Fruit fly (Drosophila melanogaster) Kc167 (cell line): ENCODE data around the gene Rbfox1.

Experiments
- Myc ChIP-seq: fragments of >200 bp; optimal IDR thresholded peaks from 2 replicates; lab custom pipeline; 2017; ENCODE audit warnings: missing external identifiers
- Sin3A ChIP-seq: fragments of >200 bp; optimal IDR thresholded peaks from 2 replicates; lab custom pipeline; 2018; ENCODE audit warnings: missing external identifiers
- h ChIP-seq: fragments of >200 bp; optimal IDR thresholded peaks from 3 replicates; lab custom pipeline; 2018; ENCODE audit warnings: missing external identifiers
- insv ChIP-seq: fragments of >200 bp; optimal IDR thresholded peaks from 3 replicates; lab custom pipeline; 2018; ENCODE audit warnings: missing external identifiers
- psq ChIP-seq: fragments of >200 bp; optimal IDR thresholded peaks from 2 replicates; lab custom pipeline; 2017; ENCODE audit warnings: missing external identifiers
- ttk ChIP-seq: sonication (Bioruptor generic); optimal IDR thresholded peaks from 2 replicates; lab custom pipeline; 2017; ENCODE audit warnings: missing external identifiers

The Rbfox1 gene

DNA sequence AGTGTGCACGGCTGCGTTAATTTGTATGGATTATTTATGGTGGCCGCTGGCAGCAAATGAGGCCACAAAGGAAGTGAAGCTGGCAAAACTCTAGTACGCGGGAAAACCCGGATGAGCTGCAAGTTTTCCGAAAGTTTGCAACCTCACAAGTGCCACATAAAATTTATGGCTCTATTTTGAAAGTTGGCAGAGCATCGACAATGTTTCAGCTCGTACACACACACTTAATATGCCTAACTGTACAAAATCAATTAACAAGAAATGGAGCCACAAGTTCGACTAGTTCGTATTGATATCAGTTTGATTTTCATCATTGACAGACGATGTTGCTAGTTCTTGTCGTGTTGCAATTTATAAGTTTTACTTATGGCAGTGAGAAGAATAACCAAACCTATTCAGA is 3.0 kb upstream of the Rbfox1 start, which contains the start of gene CG46430:
TSS of gene CG46430 (plus strand) at position 301 of the 400 bp plus-strand sequence.
- TF ChIP-seq Myc (lab: Kevin White, UChicago) = no peak
- no peak for TF ChIP-seq Sin3A (lab: Kevin White, UChicago)
- no peak for TF ChIP-seq h
- no peak for TF ChIP-seq ttk (lab: Kevin White, UChicago)
- no peak for TF ChIP-seq psq
- TF ChIP-seq insv (lab: Kevin White, UChicago) = no peak

DNA sequence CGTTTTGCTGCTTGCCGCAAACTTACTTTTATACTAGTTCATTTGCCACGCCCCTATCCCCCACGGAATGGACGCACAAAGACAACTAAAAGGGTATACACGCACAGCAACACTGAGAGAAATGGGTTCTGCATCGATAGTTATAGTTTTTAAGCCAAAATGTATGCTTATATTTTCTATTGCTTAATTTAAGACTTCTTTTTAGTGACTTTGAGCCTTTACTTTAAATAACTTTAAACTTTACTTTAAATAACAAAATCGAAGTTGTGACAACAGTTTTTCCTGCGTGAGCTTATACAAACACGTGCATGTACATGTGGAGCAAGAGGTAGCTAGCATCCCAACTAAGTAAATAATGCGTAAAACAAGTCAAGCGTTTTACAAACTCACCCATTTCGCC is 1.3 kb downstream of the Rbfox1 start:
- TF ChIP-seq insv (lab: Kevin White, UChicago) (no peak), Myc (lab: Kevin White, UChicago) (no peak), ttk (lab: Kevin White, UChicago) (no peak), Sin3A (lab: Kevin White, UChicago) (no peak), psq (no peak), h (no peak)

DNA sequence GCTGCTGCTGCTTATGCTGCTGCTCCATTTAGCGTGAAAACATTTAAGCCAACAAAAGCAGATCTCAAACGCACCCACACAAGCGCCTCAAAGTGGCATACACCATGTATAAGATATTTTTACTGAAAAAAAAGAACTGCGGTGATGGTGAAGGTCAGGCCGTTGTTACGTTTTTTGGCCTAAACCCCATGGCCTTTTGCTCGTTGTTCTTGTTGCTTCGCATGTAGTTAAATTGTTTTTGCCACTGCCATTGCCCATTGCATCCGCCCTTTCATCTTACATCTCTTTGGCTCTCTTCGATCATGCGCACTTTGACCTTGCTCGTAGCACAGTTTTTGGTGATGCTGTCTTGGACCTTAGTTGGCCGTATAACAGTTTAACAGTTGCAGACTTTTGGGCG is 4.3 kb downstream of the Rbfox1 start:
- TF ChIP-seq psq (no peak), insv (lab: Kevin White, UChicago) (no peak), Myc (lab: Kevin White, UChicago) (no peak), ttk (lab: Kevin White, UChicago) (no peak), h (no peak), Sin3A (lab: Kevin White, UChicago) (no peak)

DNA sequence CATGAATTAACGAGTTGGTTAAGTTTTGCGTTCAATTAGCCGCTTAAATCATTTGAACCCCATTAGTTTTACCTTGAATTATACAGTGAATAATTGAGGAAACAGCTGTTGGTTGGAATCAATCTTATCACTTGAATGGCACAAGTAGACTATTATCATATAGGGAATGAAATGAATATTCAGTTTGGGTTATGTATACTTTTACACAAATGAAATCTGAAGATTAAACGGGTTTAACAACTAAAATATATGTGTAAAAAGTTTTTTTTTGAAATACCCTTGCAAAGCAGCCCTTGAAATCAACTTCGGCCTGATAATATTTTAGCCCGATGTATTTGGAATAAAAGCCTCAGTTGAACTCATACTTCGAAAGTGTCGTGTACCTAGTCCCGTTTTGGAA is 9.3 kb downstream of the Rbfox1 start, which contains the start of gene S-Lap4:
TSS of gene S-Lap4 (plus strand) at position 301 of the 400 bp plus-strand sequence.
- TF ChIP-seq Myc (lab: Kevin White, UChicago) (no peak), h (no peak), ttk (lab: Kevin White, UChicago) (no peak), Sin3A (lab: Kevin White, UChicago) (no peak), insv (lab: Kevin White, UChicago) (no peak), psq (no peak)

DNA sequence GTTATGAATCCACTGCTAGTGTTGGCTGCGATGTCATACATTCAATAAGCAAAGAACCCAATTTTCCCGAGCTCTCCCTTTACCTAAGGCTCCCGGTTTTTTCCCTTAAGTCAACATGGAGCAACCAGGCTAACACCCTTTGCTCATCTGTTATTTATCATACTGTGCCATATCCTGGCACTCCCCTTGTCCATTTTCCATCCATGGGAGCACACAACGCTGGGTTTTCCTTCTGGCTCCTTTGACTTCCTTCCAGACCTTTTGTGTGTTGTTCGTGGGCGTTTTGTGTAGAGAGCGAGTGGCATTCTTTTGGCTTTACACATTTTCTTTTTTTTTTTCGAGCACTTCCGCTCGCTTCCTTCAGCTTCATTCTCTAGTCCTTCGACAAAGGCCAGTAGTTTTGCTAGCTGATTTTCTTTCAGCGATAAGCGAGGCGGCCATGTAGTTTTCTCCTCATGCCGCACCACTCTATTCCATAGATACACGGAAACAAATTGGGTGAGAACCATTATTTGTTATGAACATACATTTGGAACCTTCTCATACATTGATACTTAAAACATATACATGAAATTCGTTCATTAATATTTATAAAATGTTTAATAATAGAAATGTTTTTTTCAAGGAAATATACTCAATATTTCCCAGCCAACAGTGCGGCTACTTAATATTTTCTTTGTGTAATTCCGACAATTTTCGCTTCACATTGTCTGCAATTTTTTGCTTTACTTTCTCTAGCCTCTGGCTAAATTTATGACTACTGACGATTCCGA is 14.9 kb downstream of the Rbfox1 start:
- no peak for TF ChIP-seq insv (lab: Kevin White, UChicago)

DNA sequence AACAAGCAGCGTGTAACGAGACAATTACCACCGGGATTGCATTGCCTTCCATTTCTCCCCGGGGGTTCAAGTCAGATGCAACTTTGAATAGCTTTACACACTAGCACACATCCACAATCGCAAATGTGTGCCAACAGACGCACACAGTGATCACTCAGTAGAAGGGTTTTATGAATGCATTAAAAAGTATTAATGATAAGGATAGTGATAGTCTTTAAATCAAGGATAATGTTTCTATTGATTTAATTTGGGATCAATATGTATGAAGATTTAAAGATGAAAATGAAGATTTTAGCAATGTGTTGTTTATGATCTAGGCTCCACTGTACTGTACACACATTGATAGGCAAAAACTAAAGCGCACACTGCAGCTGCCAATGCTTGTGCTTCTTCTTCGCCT is 23.4 kb downstream of the Rbfox1 start:
- TF ChIP-seq Sin3A (lab: Kevin White, UChicago) (no peak), ttk (lab: Kevin White, UChicago) (no peak), insv (lab: Kevin White, UChicago) (no peak), psq (no peak), h (no peak), Myc (lab: Kevin White, UChicago) (no peak)

DNA sequence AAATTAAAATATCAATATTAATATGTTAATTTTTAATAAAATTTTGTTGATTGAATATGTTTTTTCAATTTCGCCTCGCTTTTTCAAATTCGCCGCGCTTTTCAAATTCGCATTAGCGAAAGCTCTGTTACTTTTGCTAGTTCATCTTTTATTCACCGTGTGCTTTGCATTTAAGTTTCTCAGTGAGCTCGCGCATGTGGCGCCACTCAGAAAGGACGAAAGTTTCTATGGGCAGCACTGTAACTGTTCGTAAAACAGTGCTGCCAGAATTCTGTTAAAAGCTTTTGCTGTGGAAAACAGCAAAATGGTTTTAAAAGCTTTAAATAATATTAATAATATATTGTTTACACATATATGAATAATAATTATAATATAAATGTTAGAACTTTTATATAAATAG is 26.8 kb downstream of the Rbfox1 start:
- TF ChIP-seq psq = no peak
- no peak for TF ChIP-seq Sin3A (lab: Kevin White, UChicago)
- TF ChIP-seq Myc (lab: Kevin White, UChicago) = no peak

DNA sequence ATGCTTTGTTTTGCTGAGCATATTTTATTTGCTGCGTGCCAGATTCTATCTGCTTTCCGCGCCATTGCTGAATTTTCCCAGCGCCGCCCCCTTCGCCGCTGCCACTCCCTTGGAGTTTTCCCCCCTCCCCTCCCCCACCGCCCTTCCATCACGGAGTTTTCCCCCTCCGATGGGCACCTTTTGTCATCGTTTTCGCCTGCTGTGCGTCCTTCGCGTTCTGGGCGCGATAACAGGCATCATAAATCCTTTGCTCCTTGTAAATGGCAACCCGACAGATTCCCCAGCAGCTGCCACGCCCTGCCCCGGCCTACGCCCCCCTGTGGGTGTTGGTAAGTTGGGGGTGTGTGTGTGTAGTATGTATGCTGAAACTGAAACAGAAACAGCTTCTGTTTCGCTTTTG is 32.2 kb downstream of the Rbfox1 start:
- TF ChIP-seq ttk (lab: Kevin White, UChicago) (no peak), Myc (lab: Kevin White, UChicago) (no peak), h (no peak), psq (no peak), insv (lab: Kevin White, UChicago) (no peak), Sin3A (lab: Kevin White, UChicago) (no peak)

DNA sequence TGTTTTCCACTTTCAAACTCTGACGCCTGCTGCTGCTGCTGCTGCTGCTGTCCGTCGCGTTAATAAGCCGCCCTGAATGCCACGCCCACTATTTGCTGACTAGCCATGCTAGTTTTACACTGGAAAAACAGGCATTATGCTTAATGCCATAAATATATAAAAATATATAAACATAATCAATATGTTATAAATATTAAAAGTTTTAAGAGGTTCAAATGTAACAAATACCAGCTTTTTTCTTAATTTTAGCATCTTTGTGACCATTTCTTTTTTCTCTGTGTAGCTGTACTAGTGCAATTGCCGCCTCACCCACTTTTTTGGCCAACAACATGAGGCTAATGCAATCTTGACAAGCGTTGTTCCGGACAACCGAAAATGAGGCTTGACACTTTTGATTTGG is 33.6 kb downstream of the Rbfox1 start:
- TF ChIP-seq h = no peak
- no peak for TF ChIP-seq Sin3A (lab: Kevin White, UChicago)
- no peak for TF ChIP-seq ttk (lab: Kevin White, UChicago)
- no peak for TF ChIP-seq Myc (lab: Kevin White, UChicago)
- no peak for TF ChIP-seq insv (lab: Kevin White, UChicago)
- no peak for TF ChIP-seq psq

DNA sequence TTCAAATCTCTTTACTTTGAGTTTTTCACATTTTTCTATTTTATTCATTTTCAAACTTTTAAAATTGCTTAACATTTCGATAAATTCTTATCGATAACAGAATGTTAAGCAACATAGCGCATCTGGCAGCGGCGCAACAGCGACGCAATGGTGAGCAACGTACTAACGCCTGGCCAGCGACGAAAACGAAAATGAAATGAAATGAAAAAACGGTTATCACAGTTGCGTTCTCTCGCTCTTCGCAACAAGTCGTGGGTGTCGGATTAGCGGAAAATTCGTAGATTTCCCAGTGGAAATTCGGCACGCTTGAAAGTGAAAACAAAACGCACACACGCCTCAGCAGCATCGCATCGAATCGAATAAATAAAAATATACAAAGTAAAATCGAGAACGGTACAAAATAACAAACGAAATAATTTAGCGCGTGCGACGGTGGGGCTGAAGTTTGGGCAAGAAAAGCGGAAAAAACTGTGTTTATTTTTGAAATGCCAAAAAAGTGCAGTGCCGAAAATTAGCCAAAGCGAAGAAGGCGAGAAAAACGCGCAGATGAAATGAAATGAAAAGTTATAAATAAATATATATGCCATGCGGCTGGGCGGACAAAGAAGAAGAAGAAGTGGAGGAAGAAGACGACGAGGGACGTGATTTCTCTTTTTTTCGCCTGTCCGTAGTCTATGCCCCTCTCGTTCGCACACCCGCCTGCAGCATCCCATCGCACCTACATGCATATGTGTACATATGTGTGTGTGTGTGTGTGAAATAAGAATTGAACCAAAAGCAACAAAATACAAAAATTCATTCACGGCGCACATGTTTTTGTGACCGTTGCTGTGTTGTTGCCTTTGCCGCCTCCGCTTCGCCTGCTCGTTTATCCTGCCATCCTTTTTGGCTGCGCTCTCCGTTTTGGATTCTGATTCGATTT is 34.8 kb downstream of the Rbfox1 start:
- peak; percentile 78 for TF ChIP-seq psq
- TF ChIP-seq insv (lab: Kevin White, UChicago) = no peak

DNA sequence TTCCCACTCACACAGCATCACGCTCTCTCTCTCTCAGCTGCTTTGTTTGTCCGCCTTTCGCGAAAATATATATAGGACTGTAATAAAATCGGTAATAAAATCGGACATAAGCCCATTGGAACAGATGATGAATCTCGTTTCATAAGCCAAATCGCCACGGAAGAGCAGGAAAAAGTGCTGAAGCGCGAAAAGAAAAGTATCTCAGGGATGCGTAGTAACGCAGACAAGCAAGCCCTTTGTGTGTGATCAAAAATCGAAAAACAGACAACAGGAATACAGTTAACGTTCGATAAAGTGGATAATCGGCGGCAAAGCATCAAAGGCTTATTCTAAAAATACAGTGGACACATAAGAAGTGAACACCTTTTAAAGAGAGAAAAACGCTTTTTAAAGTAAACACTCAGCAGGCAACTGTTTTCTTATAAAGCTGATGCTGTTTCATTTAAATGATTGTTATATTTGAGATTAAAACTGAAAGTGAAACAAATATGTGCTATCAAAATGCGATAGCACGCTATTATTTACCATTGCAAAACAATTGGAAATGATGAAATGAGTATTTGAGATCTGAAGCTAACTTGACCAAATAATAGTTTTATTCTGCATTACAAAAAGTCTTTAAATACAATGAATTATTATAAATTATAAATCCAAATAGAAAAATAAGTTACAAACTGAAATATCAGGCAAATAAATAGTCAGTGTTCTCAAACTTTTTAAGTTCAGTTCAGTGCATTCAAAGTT is 35.7 kb downstream of the Rbfox1 start:
- TF ChIP-seq h (no peak), Myc (lab: Kevin White, UChicago) (no peak), insv (lab: Kevin White, UChicago) (no peak), Sin3A (lab: Kevin White, UChicago) (no peak), psq (no peak), ttk (lab: Kevin White, UChicago) (no peak)
